Worm (Caenorhabditis elegans) whole organism, L1 larva: Measurements from ENCODE around the gene mrps-21.

ENCODE experiments used
- elt-2 ChIP-seq: sonication (generic microtip); optimal IDR thresholded peaks from 2 replicates; lab custom pipeline; 2016; ENCODE audit warnings: missing genetic modification characterization, mild to moderate bottlenecking, inconsistent platforms, missing compliant biosample characterization, missing genetic modification reagents
- elt-3 ChIP-seq, 6 experiments: fragments of 150-350 bp in 1 of 6; sonication (generic microtip); optimal IDR thresholded peaks; 2 replicates each; lab custom pipeline; 2017 to 2018; ENCODE audit warnings: missing biosample characterization in 6 of 6, missing genetic modification characterization in 6 of 6, inconsistent platforms in 1 of 6
- mdl-1 ChIP-seq, 2 experiments: fragments of 150-350 bp; optimal IDR thresholded peaks; 2 replicates each; lab custom pipeline; 2014 to 2017; ENCODE audit warnings: missing biosample characterization in 2 of 2, missing genetic modification characterization in 2 of 2, inconsistent platforms in 1 of 2
- nhr-11 ChIP-seq: fragments of 150-350 bp; optimal IDR thresholded peaks from 2 replicates; lab custom pipeline; 2014; ENCODE audit warnings: missing biosample characterization, missing genetic modification characterization
- nhr-90 ChIP-seq: sonication (generic microtip); optimal IDR thresholded peaks from 2 replicates; lab custom pipeline; 2016; ENCODE audit warnings: mild to moderate bottlenecking, missing genetic modification characterization, missing compliant biosample characterization; ENCODE audit not compliant: poor library complexity
- pag-3 ChIP-seq: sonication (generic microtip); optimal IDR thresholded peaks from 2 replicates; lab custom pipeline; 2017; ENCODE audit warnings: missing genetic modification characterization, mild to moderate bottlenecking, missing compliant biosample characterization, antibody characterized with exemption, borderline replicate concordance; ENCODE audit not compliant: insufficient read depth
- skn-1 ChIP-seq: fragments of 150-350 bp; optimal IDR thresholded peaks from 2 replicates; lab custom pipeline; 2014; ENCODE audit warnings: missing biosample characterization, missing genetic modification characterization
- sup-37 ChIP-seq: fragments of 200-800 bp; sonication (Bioruptor generic); optimal IDR thresholded peaks from 2 replicates; lab custom pipeline; 2018; ENCODE audit warnings: mild to moderate bottlenecking, missing genetic modification characterization, missing compliant biosample characterization
- zip-4 ChIP-seq: fragments of 200-800 bp; sonication (Bioruptor generic); optimal IDR thresholded peaks from 2 replicates; lab custom pipeline; 2018; ENCODE audit warnings: mild to moderate bottlenecking, missing genetic modification characterization, moderate library complexity, missing compliant biosample characterization
- ztf-11 ChIP-seq, 2 experiments: sonication (generic microtip); optimal IDR thresholded peaks; 2 replicates each; lab custom pipeline; 2016 to 2017; ENCODE audit warnings: missing genetic modification characterization in 2 of 2, missing biosample characterization in 1 of 2, missing compliant biosample characterization in 1 of 2

- TF ChIP-seq elt-2 (tag; lab: Kevin White, UChicago) (no peak), zip-4 (GFP tag; lab: Kevin White, UChicago) (no peak), mdl-1 (tag; optimal IDR thresholded peaks at IDR 0.05; lab: Kevin White, UChicago) (no peak), sup-37 (no peak), skn-1 (tag; lab: Kevin White, UChicago) (no peak), nhr-90 (tag; lab: Kevin White, UChicago) (no peak), pag-3 (tag; lab: Kevin White, UChicago) (no peak), nhr-11 (tag; lab: Kevin White, UChicago) (no peak), ztf-11 (tag; optimal IDR thresholded peaks at IDR 0.05; lab: Kevin White, UChicago) (no peak), elt-3 (tag; optimal IDR thresholded peaks at IDR 0.05; lab: Kevin White, UChicago) (no peak)
Measured at ce11 chrIV:4683149-4683548, 23.8 kb upstream of the mrps-21 start.
